Worm (Caenorhabditis elegans) whole organism, late embryonic: ENCODE data around the gene deg-1.

Experiments used
- K09A11.1 ChIP-seq: sonication (generic microtip); optimal IDR thresholded peaks from 2 replicates; lab custom pipeline; 2017; ENCODE audit warnings: antibody characterized with exemption, mild to moderate bottlenecking, missing genetic modification characterization, missing compliant biosample characterization; ENCODE audit not compliant: insufficient read depth
- nfya-1 ChIP-seq: sonication (generic microtip); optimal IDR thresholded peaks from 2 replicates; lab custom pipeline; 2017; ENCODE audit warnings: missing genetic modification characterization, mild to moderate bottlenecking, missing compliant biosample characterization, antibody characterized with exemption, moderate library complexity
- nhr-11 ChIP-seq: fragments of 150-350 bp; optimal IDR thresholded peaks from 2 replicates; lab custom pipeline; 2014; ENCODE audit warnings: missing biosample characterization, missing genetic modification characterization
- sox-4 ChIP-seq: sonication (generic microtip); optimal IDR thresholded peaks from 2 replicates; lab custom pipeline; 2017; ENCODE audit warnings: mild to moderate bottlenecking, missing genetic modification characterization, inconsistent platforms, missing compliant biosample characterization
- unc-86 ChIP-seq: sonication (generic microtip); optimal IDR thresholded peaks from 2 replicates; lab custom pipeline; 2016; ENCODE audit warnings: missing genetic modification characterization, missing compliant biosample characterization

DNA sequence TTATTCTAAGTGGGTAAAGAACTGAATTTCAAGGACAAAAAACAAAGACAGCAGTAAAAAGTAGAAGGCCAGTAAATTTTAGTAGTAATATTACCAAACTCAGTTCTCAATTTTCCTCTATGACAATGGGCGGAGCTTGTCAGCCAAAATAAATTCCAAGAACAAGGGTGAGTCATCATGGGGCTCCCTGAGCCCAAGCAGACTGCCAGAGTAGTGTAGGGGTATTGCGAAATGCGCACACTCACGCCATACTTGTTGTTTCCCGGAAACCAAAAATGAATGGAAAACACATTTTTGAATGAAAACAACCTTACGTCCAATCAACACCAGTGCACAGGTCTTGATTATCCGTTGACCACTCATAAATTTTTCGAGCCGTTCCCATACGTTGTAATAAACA, 38.9 kb downstream of the deg-1 start:
- no peak for TF ChIP-seq unc-86
- TF ChIP-seq nhr-11 (tag; lab: Kevin White, UChicago): no peak
- no peak for TF ChIP-seq nfya-1 (tag; lab: Kevin White, UChicago)
- no peak for TF ChIP-seq K09A11.1 (tag; lab: Kevin White, UChicago)
- TF ChIP-seq sox-4 (tag; lab: Kevin White, UChicago): no peak
